Fruit fly (Drosophila melanogaster) whole organism, wandering third instar larva: ENCODE results near the gene Mic26-27.
A peak's percentile ranks its signal among the peaks of the same experiment; 100 is the strongest.

Source experiments
- Abd-B ChIP-seq: fragments of >200 bp; optimal IDR thresholded peaks from 2 replicates; lab custom pipeline; 2017; ENCODE audit warnings: missing biosample characterization, missing genetic modification characterization
- CG32264 ChIP-seq: fragments of 200-800 bp; sonication (Bioruptor generic); optimal IDR thresholded peaks from 2 replicates; lab custom pipeline; 2016; ENCODE audit warnings: missing biosample characterization, missing genetic modification characterization
- CG9705 ChIP-seq: fragments of 200-800 bp; sonication (Bioruptor generic); optimal IDR thresholded peaks from 2 replicates; lab custom pipeline; 2018; ENCODE audit warnings: missing biosample characterization, mild to moderate bottlenecking, missing genetic modification characterization
- CrebA ChIP-seq: fragments of 200-800 bp; sonication (Bioruptor generic); optimal IDR thresholded peaks from 2 replicates; lab custom pipeline; 2016; ENCODE audit warnings: missing biosample characterization, mild to moderate bottlenecking, missing genetic modification characterization, borderline replicate concordance
- Dfd ChIP-seq: fragments of >200 bp; optimal IDR thresholded peaks from 2 replicates; lab custom pipeline; 2017; ENCODE audit warnings: missing biosample characterization, missing genetic modification characterization
- Dif ChIP-seq: fragments of 200-275, 200-300 bp; sonication (Bioruptor generic); optimal IDR thresholded peaks from 2 replicates; lab custom pipeline; 2018; ENCODE audit warnings: missing biosample characterization, missing genetic modification characterization; ENCODE audit not compliant: partially characterized antibody
- GATAd ChIP-seq: sonication (Bioruptor generic); optimal IDR thresholded peaks from 2 replicates; lab custom pipeline; 2016; ENCODE audit warnings: missing biosample characterization, missing genetic modification characterization
- HLH106 ChIP-seq: fragments of 200-800 bp; optimal IDR thresholded peaks from 3 replicates; lab custom pipeline; 2019; ENCODE audit warnings: missing biosample characterization, mild to moderate bottlenecking, missing genetic modification characterization, moderate library complexity
- Hnf4 ChIP-seq: fragments of 200-800 bp; sonication (Bioruptor generic); optimal IDR thresholded peaks from 2 replicates; lab custom pipeline; 2016; ENCODE audit warnings: missing biosample characterization, mild to moderate bottlenecking, missing genetic modification characterization
- Hr78 ChIP-seq: fragments of >200 bp; optimal IDR thresholded peaks from 2 replicates; lab custom pipeline; 2017; ENCODE audit warnings: missing biosample characterization, missing genetic modification characterization
- Hr83 ChIP-seq: fragments of 200-300 bp; sonication (Bioruptor generic); optimal IDR thresholded peaks from 2 replicates; lab custom pipeline; 2016; ENCODE audit warnings: missing biosample characterization, mild to moderate bottlenecking, missing genetic modification characterization, moderate library complexity; ENCODE audit not compliant: poor library complexity, severe bottlenecking
- Jra ChIP-seq: sonication (Bioruptor generic); optimal IDR thresholded peaks from 2 replicates; lab custom pipeline; 2016; ENCODE audit warnings: missing biosample characterization, missing genetic modification characterization
- Mio ChIP-seq: sonication (Bioruptor generic); optimal IDR thresholded peaks from 2 replicates; lab custom pipeline; 2016; ENCODE audit warnings: missing biosample characterization, missing genetic modification characterization
- Myc ChIP-seq: fragments of >200 bp; optimal IDR thresholded peaks from 2 replicates; lab custom pipeline; 2017
- N ChIP-seq: fragments of >200 bp; optimal IDR thresholded peaks from 2 replicates; lab custom pipeline; 2018; ENCODE audit warnings: missing biosample characterization, missing external identifiers, missing genetic modification characterization
- OdsH ChIP-seq: fragments of 200-800 bp; sonication (Bioruptor generic); optimal IDR thresholded peaks from 2 replicates; lab custom pipeline; 2016; ENCODE audit warnings: missing biosample characterization, mild to moderate bottlenecking, missing genetic modification characterization
- Rel ChIP-seq, 2 experiments: fragments of 200-800 bp; sonication (Bioruptor generic) in 1 of 2; optimal IDR thresholded peaks; 2 replicates in 1 of 2; 3 replicates in 1 of 2; lab custom pipeline; 2016 to 2019; ENCODE audit warnings: mild to moderate bottlenecking in 2 of 2, missing biosample characterization in 2 of 2, missing genetic modification characterization in 2 of 2, moderate library complexity in 1 of 2
- Sp1 ChIP-seq: fragments of 200-800 bp; sonication (Bioruptor generic); optimal IDR thresholded peaks from 3 replicates; lab custom pipeline; 2019; ENCODE audit warnings: missing biosample characterization, mild to moderate bottlenecking, missing genetic modification characterization, moderate library complexity
- Vsx2 ChIP-seq: fragments of 200-300, 225-300 bp; sonication (Bioruptor generic); optimal IDR thresholded peaks from 2 replicates; lab custom pipeline; 2018; ENCODE audit warnings: missing biosample characterization, missing genetic modification characterization; ENCODE audit not compliant: partially characterized antibody
- br ChIP-seq: fragments of 200-800 bp; sonication (Bioruptor generic); optimal IDR thresholded peaks from 2 replicates; lab custom pipeline; 2016; ENCODE audit warnings: missing biosample characterization, missing genetic modification characterization
- brk ChIP-seq: fragments of 200-800 bp; sonication (Bioruptor generic); optimal IDR thresholded peaks from 2 replicates; lab custom pipeline; 2016; ENCODE audit warnings: missing biosample characterization, mild to moderate bottlenecking, missing genetic modification characterization
- dl ChIP-seq, 2 experiments: fragments of 175-275, 200-275 bp in 1 of 2; fragments of 200-275 bp in 1 of 2; sonication (Bioruptor generic); optimal IDR thresholded peaks; lab custom pipeline; 2018; ENCODE audit warnings: mild to moderate bottlenecking in 2 of 2, missing biosample characterization in 2 of 2, missing genetic modification characterization in 2 of 2, moderate library complexity in 2 of 2; ENCODE audit not compliant: partially characterized antibody in 2 of 2, insufficient read depth in 1 of 2
- dmrt93B ChIP-seq: fragments of 200-800 bp; sonication (Bioruptor generic); optimal IDR thresholded peaks from 2 replicates; lab custom pipeline; 2018; ENCODE audit warnings: missing biosample characterization, mild to moderate bottlenecking, missing genetic modification characterization
- dsf ChIP-seq: sonication (Bioruptor generic); optimal IDR thresholded peaks from 2 replicates; lab custom pipeline; 2016; ENCODE audit warnings: missing biosample characterization, missing genetic modification characterization, borderline replicate concordance
- ey ChIP-seq: fragments of 200-800 bp; sonication (Bioruptor generic); optimal IDR thresholded peaks from 2 replicates; lab custom pipeline; 2016; ENCODE audit warnings: missing biosample characterization, missing genetic modification characterization
- foxo ChIP-seq, 2 experiments: fragments of 200-800 bp; sonication (Bioruptor generic); optimal IDR thresholded peaks; 2 replicates in 1 of 2; 3 replicates in 1 of 2; lab custom pipeline; 2016 to 2017; ENCODE audit warnings: missing biosample characterization in 2 of 2, missing genetic modification characterization in 2 of 2
- fru ChIP-seq: fragments of 200-800 bp; sonication (Bioruptor generic); optimal IDR thresholded peaks from 3 replicates; lab custom pipeline; 2016; ENCODE audit warnings: missing biosample characterization, mild to moderate bottlenecking, missing genetic modification characterization
- h ChIP-seq: fragments of 200-800 bp; sonication (Bioruptor generic); optimal IDR thresholded peaks from 3 replicates; lab custom pipeline; 2016; ENCODE audit warnings: missing biosample characterization, mild to moderate bottlenecking, missing genetic modification characterization
- jim ChIP-seq: fragments of 175-275, 200-325 bp; sonication (Bioruptor generic); optimal IDR thresholded peaks from 2 replicates; lab custom pipeline; 2016; ENCODE audit warnings: missing biosample characterization, mild to moderate bottlenecking, missing genetic modification characterization
- lola ChIP-seq: fragments of >200 bp; optimal IDR thresholded peaks from 2 replicates; lab custom pipeline; 2017; ENCODE audit warnings: missing biosample characterization, missing genetic modification characterization
- pan ChIP-seq: fragments of >200 bp; optimal IDR thresholded peaks from 2 replicates; lab custom pipeline; 2017
- psq ChIP-seq: fragments of 200-800 bp; sonication (Bioruptor generic); optimal IDR thresholded peaks from 3 replicates; lab custom pipeline; 2017; ENCODE audit warnings: missing biosample characterization, mild to moderate bottlenecking, missing genetic modification characterization, moderate library complexity
- rgr ChIP-seq: fragments of 200-800 bp; sonication (Bioruptor generic); optimal IDR thresholded peaks from 3 replicates; lab custom pipeline; 2016; ENCODE audit warnings: missing biosample characterization, mild to moderate bottlenecking, missing genetic modification characterization
- sage ChIP-seq: fragments of 200-800 bp; sonication (Bioruptor generic); optimal IDR thresholded peaks from 2 replicates; lab custom pipeline; 2016; ENCODE audit warnings: missing biosample characterization, mild to moderate bottlenecking, missing genetic modification characterization
- sv ChIP-seq: fragments of 200-800 bp; sonication (Bioruptor generic); optimal IDR thresholded peaks from 3 replicates; lab custom pipeline; 2016; ENCODE audit warnings: missing biosample characterization, missing genetic modification characterization
- tai ChIP-seq: sonication (Bioruptor generic); optimal IDR thresholded peaks from 2 replicates; lab custom pipeline; 2016; ENCODE audit warnings: missing biosample characterization, missing genetic modification characterization
- usp ChIP-seq: fragments of >200 bp; optimal IDR thresholded peaks from 2 replicates; lab custom pipeline; 2017; ENCODE audit warnings: missing biosample characterization, missing genetic modification characterization
- woc ChIP-seq: sonication (Bioruptor generic); optimal IDR thresholded peaks from 2 replicates; lab custom pipeline; 2016; ENCODE audit warnings: missing biosample characterization, mild to moderate bottlenecking, missing genetic modification characterization

The Mic26-27 gene

DNA sequence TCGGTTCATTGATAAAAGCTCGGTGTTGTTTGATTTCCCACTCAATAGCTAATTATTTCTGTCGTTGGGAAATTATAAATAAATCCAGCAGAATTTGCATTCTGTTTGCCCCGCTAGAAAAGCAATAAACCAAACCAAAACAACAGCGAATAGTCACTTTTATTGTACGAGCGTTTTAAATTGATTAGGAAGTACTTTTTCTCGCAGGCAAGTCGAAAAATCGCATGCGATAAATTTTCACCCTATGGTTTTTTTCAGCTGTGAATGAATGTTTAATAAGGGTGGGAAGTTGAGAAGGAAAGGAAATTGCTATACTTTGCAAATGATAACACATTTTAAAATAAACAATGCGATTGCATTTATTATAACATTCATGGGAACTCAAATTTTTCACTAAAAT, 9.4 kb upstream of the Mic26-27 start:
- TF ChIP-seq Vsx2 (GFP tag; lab: Kevin White, UChicago) (peak; percentile 4), CG9705 (GFP tag; lab: Kevin White, UChicago) (no peak)

DNA sequence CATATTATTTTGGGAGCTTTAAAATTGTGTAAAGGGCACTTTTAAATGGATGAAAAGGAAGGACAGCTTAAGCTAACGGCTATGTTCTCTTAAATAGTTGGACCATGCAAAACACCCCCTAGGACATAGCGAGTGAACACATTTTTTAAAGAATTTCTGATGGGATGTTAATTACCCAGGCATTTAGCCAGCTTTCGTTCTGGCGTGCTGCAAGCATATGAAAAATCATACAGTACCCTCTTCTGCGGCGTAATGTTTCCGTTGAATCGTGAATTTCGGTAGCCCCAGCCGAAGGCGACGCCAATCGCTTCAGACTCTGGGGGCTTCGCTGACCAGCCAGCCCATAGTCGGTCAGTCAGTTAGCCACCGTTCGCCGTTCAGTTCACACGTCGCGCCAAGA, 8.0 kb upstream of the Mic26-27 start, which contains the start of gene CG6006:
Gene CG6006 (plus strand): TSS at position 301 of the 400 bp plus-strand sequence.
- TF ChIP-seq sv (no peak), dl (GFP tag; optimal IDR thresholded peaks at IDR 0.05; lab: Kevin White, UChicago; ENCODE audit: insufficient read depth in 1 of 2, partially characterized antibody in 2 of 2) (no peak), lola (no peak), dmrt93B (GFP tag; lab: Kevin White, UChicago) (no peak), CG32264 (GFP tag; lab: Kevin White, UChicago) (no peak), rgr (no peak)

DNA sequence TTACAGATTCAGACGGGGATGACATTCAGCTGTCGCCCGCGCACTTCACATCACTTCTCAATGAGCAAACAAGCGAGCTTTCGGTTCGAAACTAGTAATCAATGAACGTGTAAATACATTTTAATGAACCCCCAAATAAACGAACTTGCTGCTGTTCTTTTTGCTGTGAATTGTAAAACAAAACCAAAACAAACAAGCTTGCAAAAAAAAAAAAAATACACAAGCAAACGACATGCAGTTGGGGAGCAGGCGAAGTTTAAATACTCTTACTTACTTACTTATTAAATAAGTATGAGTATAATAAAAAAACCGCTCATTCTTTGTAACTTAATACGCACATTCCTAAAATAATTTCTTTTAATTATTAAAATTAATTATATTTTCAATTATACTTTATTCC, 7.6 kb upstream of the Mic26-27 start:
- TF ChIP-seq brk (GFP tag; lab: Kevin White, UChicago) (no peak), HLH106 (tag; lab: Kevin White, UChicago) (peak; percentile 31), Myc (no peak), Abd-B (GFP tag; lab: Kevin White, UChicago) (no peak), br (GFP tag; lab: Kevin White, UChicago) (peak; percentile 51), GATAd (GFP tag; lab: Kevin White, UChicago) (no peak), sage (no peak), Sp1 (peak; percentile 78), jim (GFP tag; lab: Kevin White, UChicago) (peak; percentile 48), Hnf4 (GFP tag; lab: Kevin White, UChicago) (peak; percentile 46), dmrt93B (GFP tag; lab: Kevin White, UChicago) (no peak), Mio (GFP tag; lab: Kevin White, UChicago) (no peak), fru (GFP tag; lab: Kevin White, UChicago) (peak; percentile 14), foxo (GFP tag; optimal IDR thresholded peaks at IDR 0.05; lab: Kevin White, UChicago) (no peak), Hr78 (GFP tag; lab: Kevin White, UChicago) (no peak), OdsH (GFP tag; lab: Kevin White, UChicago) (peak; percentile 49), lola (no peak), CG32264 (GFP tag; lab: Kevin White, UChicago) (peak; percentile 7), sv (no peak), CrebA (GFP tag; lab: Kevin White, UChicago) (peak; percentile 14), woc (no peak), Hr83 (peak; percentile 50), rgr (peak; percentile 77), Rel (GFP tag; optimal IDR thresholded peaks at IDR 0.05; lab: Kevin White, UChicago) (peak; percentile 13), Rel (tag; optimal IDR thresholded peaks at IDR 0.05; lab: Kevin White, UChicago) (peak; percentile 40), Dfd (GFP tag; lab: Kevin White, UChicago) (no peak), pan (no peak), h (peak; percentile 12), dsf (GFP tag; lab: Kevin White, UChicago) (no peak), Vsx2 (GFP tag; lab: Kevin White, UChicago) (no peak), N (GFP tag; lab: Kevin White, UChicago) (no peak), dl (GFP tag; optimal IDR thresholded peaks at IDR 0.05; lab: Kevin White, UChicago; ENCODE audit: insufficient read depth in 1 of 2, partially characterized antibody in 2 of 2) (no peak), psq (GFP tag; lab: Kevin White, UChicago) (peak; percentile 39), Jra (no peak), tai (GFP tag; lab: Kevin White, UChicago) (no peak), CG9705 (GFP tag; lab: Kevin White, UChicago) (no peak), usp (GFP tag; lab: Kevin White, UChicago) (no peak), ey (no peak), Dif (GFP tag; lab: Kevin White, UChicago) (no peak)
- TF ChIP-seq, all 38 proteins: peak for 14
